Worm (Caenorhabditis elegans) whole organism, young adult: ENCODE data around the gene Y43E12A.3.
A peak's percentile ranks its signal among the peaks of the same experiment; 100 is the strongest.

Source experiments
- F33H1.4 ChIP-seq: fragments of 200-800 bp; sonication (Bioruptor generic); IDR thresholded peaks from 2 replicates; pipeline ENCODE4 v1.3.6; 2022; ENCODE audit warnings: missing genetic modification reagents, missing genetic modification characterization, missing compliant biosample characterization
- F37B4.10 ChIP-seq: fragments of 200-800 bp; sonication (Bioruptor generic); IDR thresholded peaks from 2 replicates; pipeline ENCODE4 v1.3.6; 2022; ENCODE audit warnings: missing genetic modification characterization, missing compliant biosample characterization
- F52B5.7 ChIP-seq: sonication (generic microtip); optimal IDR thresholded peaks from 2 replicates; lab custom pipeline; 2016; ENCODE audit warnings: mild to moderate bottlenecking, missing genetic modification characterization, missing compliant biosample characterization
- F55B11.4 ChIP-seq: sonication (generic microtip); optimal IDR thresholded peaks from 2 replicates; lab custom pipeline; 2016; ENCODE audit warnings: missing compliant biosample characterization, missing genetic modification characterization, borderline replicate concordance; ENCODE audit not compliant: insufficient read depth
- K11D2.4 ChIP-seq: fragments of 200-800 bp; sonication (Bioruptor generic); IDR thresholded peaks from 2 replicates; pipeline ENCODE4 v1.3.6; 2022; ENCODE audit warnings: missing genetic modification reagents, missing genetic modification characterization, missing compliant biosample characterization
- K12H6.12 ChIP-seq: fragments of 200-800 bp; sonication (Bioruptor generic); optimal IDR thresholded peaks from 2 replicates; lab custom pipeline; 2018; ENCODE audit warnings: mild to moderate bottlenecking, missing genetic modification characterization, missing compliant biosample characterization
- Y53F4B.3 ChIP-seq: fragments of 200-800 bp; sonication (Bioruptor generic); IDR thresholded peaks from 2 replicates; pipeline ENCODE4 v1.3.6; 2022; ENCODE audit warnings: missing genetic modification reagents, missing genetic modification characterization, missing compliant biosample characterization
- Y53G8AR.9 ChIP-seq: fragments of 200-800 bp; sonication (Bioruptor generic); conservative IDR thresholded peaks from 2 replicates; pipeline ENCODE4 v1.3.6; 2022; ENCODE audit warnings: missing genetic modification reagents, missing genetic modification characterization, missing compliant biosample characterization
- Y56A3A.18 ChIP-seq: fragments of 200-800 bp; sonication (Bioruptor generic); IDR thresholded peaks from 2 replicates; pipeline ENCODE4 v1.3.6; 2022; ENCODE audit warnings: missing genetic modification reagents, missing genetic modification characterization, missing compliant biosample characterization
- Y79H2A.3 ChIP-seq: fragments of 200-800 bp; sonication (Bioruptor generic); conservative IDR thresholded peaks from 2 replicates; pipeline ENCODE4 v1.3.6; 2022; ENCODE audit warnings: missing genetic modification reagents, missing genetic modification characterization, missing compliant biosample characterization
- aptf-2 ChIP-seq: fragments of 200-800 bp; sonication (Bioruptor generic); conservative IDR thresholded peaks from 2 replicates; pipeline ENCODE4 v1.3.6; 2022; ENCODE audit warnings: missing genetic modification reagents, missing genetic modification characterization, missing compliant biosample characterization
- aptf-3 ChIP-seq: fragments of 200-800 bp; sonication (Bioruptor generic); IDR thresholded peaks from 2 replicates; pipeline ENCODE4 v1.3.6; 2022; ENCODE audit warnings: missing genetic modification characterization, missing compliant biosample characterization
- atf-7 ChIP-seq: sonication (generic microtip); optimal IDR thresholded peaks from 2 replicates; lab custom pipeline; 2017; ENCODE audit warnings: mild to moderate bottlenecking, missing genetic modification characterization, missing compliant biosample characterization
- athp-1 ChIP-seq: sonication (generic microtip); optimal IDR thresholded peaks from 2 replicates; lab custom pipeline; 2017; ENCODE audit warnings: mild to moderate bottlenecking, missing genetic modification characterization, missing compliant biosample characterization
- attf-3 ChIP-seq: fragments of 200-800 bp; sonication (Bioruptor generic); conservative IDR thresholded peaks from 2 replicates; pipeline ENCODE4 v1.3.6; 2022; ENCODE audit warnings: missing genetic modification reagents, missing genetic modification characterization, missing compliant biosample characterization
- attf-5 ChIP-seq: fragments of 200-800 bp; sonication (Bioruptor generic); optimal IDR thresholded peaks from 2 replicates; lab custom pipeline; 2018; ENCODE audit warnings: mild to moderate bottlenecking, missing genetic modification characterization, missing compliant biosample characterization
- ccch-3 ChIP-seq: fragments of 200-800 bp; sonication (Bioruptor generic); optimal IDR thresholded peaks from 2 replicates; lab custom pipeline; 2018; ENCODE audit warnings: mild to moderate bottlenecking, missing genetic modification characterization, missing compliant biosample characterization
- ceh-27 ChIP-seq: fragments of 200-800 bp; sonication (Bioruptor generic); optimal IDR thresholded peaks from 2 replicates; lab custom pipeline; 2018; ENCODE audit warnings: mild to moderate bottlenecking, missing genetic modification characterization, moderate library complexity, missing compliant biosample characterization
- egrh-3 ChIP-seq: fragments of 200-800 bp; sonication (Bioruptor generic); IDR thresholded peaks from 2 replicates; pipeline ENCODE4 v1.3.6; 2022; ENCODE audit warnings: missing genetic modification reagents, missing genetic modification characterization, missing compliant biosample characterization
- gei-17 ChIP-seq: fragments of 200-800 bp; sonication (Bioruptor generic); optimal IDR thresholded peaks from 2 replicates; lab custom pipeline; 2018; ENCODE audit warnings: mild to moderate bottlenecking, missing genetic modification characterization, missing compliant biosample characterization
- him-1 ChIP-seq: sonication (generic microtip); optimal IDR thresholded peaks from 2 replicates; lab custom pipeline; 2016; ENCODE audit warnings: missing genotype, missing genetic modification reagents, missing genetic modification characterization, missing compliant biosample characterization
- hlh-26 ChIP-seq: fragments of 200-800 bp; sonication (Bioruptor generic); conservative IDR thresholded peaks from 2 replicates; pipeline ENCODE4 v1.3.6; 2022; ENCODE audit warnings: missing genetic modification reagents, missing genetic modification characterization, missing compliant biosample characterization
- hsf-1 ChIP-seq: fragments of 200-800 bp; sonication (Bioruptor generic); IDR thresholded peaks from 2 replicates; pipeline ENCODE4 v1.3.6; 2022; ENCODE audit warnings: missing genetic modification reagents, missing genetic modification characterization, missing compliant biosample characterization
- lag-1 ChIP-seq: fragments of 200-800 bp; sonication (Bioruptor generic); IDR thresholded peaks from 2 replicates; pipeline ENCODE4 v1.3.6; 2022; ENCODE audit warnings: missing genetic modification reagents, missing genetic modification characterization, missing compliant biosample characterization
- let-526 ChIP-seq: fragments of 200-800 bp; sonication (Bioruptor generic); IDR thresholded peaks from 2 replicates; pipeline ENCODE4 v1.3.6; 2022; ENCODE audit warnings: missing genetic modification reagents, missing genetic modification characterization, missing compliant biosample characterization
- lin-26 ChIP-seq: fragments of 200-800 bp; sonication (Bioruptor generic); IDR thresholded peaks from 2 replicates; pipeline ENCODE4 v1.3.6; 2022; ENCODE audit warnings: missing genetic modification reagents, missing genetic modification characterization, missing compliant biosample characterization
- lsl-1 ChIP-seq: fragments of 200-800 bp; sonication (Bioruptor generic); optimal IDR thresholded peaks from 2 replicates; lab custom pipeline; 2018; ENCODE audit warnings: mild to moderate bottlenecking, missing genetic modification characterization, moderate library complexity, missing compliant biosample characterization
- lsy-27 ChIP-seq: sonication (generic microtip); optimal IDR thresholded peaks from 2 replicates; lab custom pipeline; 2017; ENCODE audit warnings: missing genetic modification characterization, mild to moderate bottlenecking, missing compliant biosample characterization, antibody characterized with exemption, missing genotype, borderline replicate concordance; ENCODE audit not compliant: insufficient read depth
- madf-6 ChIP-seq: fragments of 200-800 bp; sonication (Bioruptor generic); IDR thresholded peaks from 2 replicates; pipeline ENCODE4 v1.3.6; 2022; ENCODE audit warnings: missing genetic modification reagents, missing genetic modification characterization, missing compliant biosample characterization
- madf-8 ChIP-seq: fragments of 200-800 bp; sonication (Bioruptor generic); conservative IDR thresholded peaks from 2 replicates; pipeline ENCODE4 v1.3.6; 2022; ENCODE audit warnings: missing genetic modification reagents, missing genetic modification characterization, missing compliant biosample characterization
- nfya-1 ChIP-seq: sonication (generic microtip); optimal IDR thresholded peaks from 2 replicates; lab custom pipeline; 2017; ENCODE audit warnings: antibody characterized with exemption, missing compliant biosample characterization, missing genetic modification characterization, borderline replicate concordance; ENCODE audit not compliant: insufficient read depth
- nhr-179 ChIP-seq: sonication (generic microtip); optimal IDR thresholded peaks from 2 replicates; lab custom pipeline; 2016; ENCODE audit warnings: mild to moderate bottlenecking, missing genetic modification characterization, missing compliant biosample characterization
- nhr-90 ChIP-seq: sonication (generic microtip); optimal IDR thresholded peaks from 2 replicates; lab custom pipeline; 2016; ENCODE audit warnings: missing genotype, mild to moderate bottlenecking, missing genetic modification characterization, missing compliant biosample characterization
- rec-8 ChIP-seq, 2 experiments: sonication (generic microtip); optimal IDR thresholded peaks; 2 replicates each; lab custom pipeline; 2016; ENCODE audit warnings: mild to moderate bottlenecking in 2 of 2, missing genetic modification characterization in 2 of 2, missing genetic modification reagents in 2 of 2, missing genotype in 2 of 2, missing biosample characterization in 1 of 2, missing compliant biosample characterization in 1 of 2, moderate library complexity in 1 of 2
- repo-1 ChIP-seq: sonication (generic microtip); optimal IDR thresholded peaks from 2 replicates; lab custom pipeline; 2017; ENCODE audit warnings: mild to moderate bottlenecking, missing genetic modification characterization, missing compliant biosample characterization
- snpc-1.1 ChIP-seq: sonication (generic microtip); optimal IDR thresholded peaks from 2 replicates; lab custom pipeline; 2017; ENCODE audit warnings: missing genetic modification characterization, mild to moderate bottlenecking, missing compliant biosample characterization, antibody characterized with exemption, moderate library complexity, missing genotype, missing genetic modification reagents; ENCODE audit not compliant: insufficient read depth
- snpc-4 ChIP-seq, 5 experiments: fragments of 150-350 bp in 1 of 5; sonication (generic microtip) in 4 of 5; optimal IDR thresholded peaks; 2 replicates each; lab custom pipeline; 2014 to 2018; ENCODE audit warnings: missing genetic modification characterization in 5 of 5, missing biosample characterization in 3 of 5, antibody characterized with exemption in 2 of 5, mild to moderate bottlenecking in 2 of 5, missing compliant biosample characterization in 2 of 5, missing genotype in 2 of 5, moderate library complexity in 2 of 5, missing genetic modification reagents in 1 of 5
- xnd-1 ChIP-seq: sonication (generic microtip); optimal IDR thresholded peaks from 2 replicates; lab custom pipeline; 2016; ENCODE audit warnings: missing genotype, missing genetic modification reagents, missing genetic modification characterization, missing compliant biosample characterization

The Y43E12A.3 gene

DNA sequence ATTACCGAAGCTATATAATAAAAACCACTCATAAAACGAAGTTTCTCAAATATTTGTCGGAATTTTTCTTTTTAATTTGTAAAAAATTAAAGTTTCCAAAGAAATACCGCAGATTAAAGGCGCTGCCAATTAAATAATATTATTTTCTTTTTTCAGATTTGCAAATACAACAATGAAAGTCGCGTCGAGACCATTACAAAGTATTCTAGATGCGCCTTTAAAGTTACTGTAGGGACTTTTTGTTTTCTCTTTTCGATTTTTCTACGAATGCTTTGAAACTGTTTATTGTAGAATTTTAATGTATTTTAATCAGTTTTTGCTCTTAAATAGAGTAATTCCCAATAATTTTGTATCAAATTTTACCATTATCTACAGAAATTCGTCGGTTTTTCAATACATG is 50.5 kb downstream of the Y43E12A.3 start:
- no peak for TF ChIP-seq attf-3 (GFP tag; lab: Robert Waterston, UW)
- no peak for TF ChIP-seq lin-26 (GFP tag; lab: Robert Waterston, UW)
- TF ChIP-seq atf-7 (tag; lab: Kevin White, UChicago), result no peak
- TF ChIP-seq nhr-90 (tag; lab: Kevin White, UChicago), result no peak
- TF ChIP-seq F55B11.4 (tag; lab: Kevin White, UChicago), result no peak
- TF ChIP-seq madf-6 (GFP tag; lab: Robert Waterston, UW), result peak; percentile 61
- TF ChIP-seq snpc-1.1, result no peak
- peak; percentile 78 for TF ChIP-seq F33H1.4 (GFP tag; lab: Robert Waterston, UW)
- peak; percentile 76 for TF ChIP-seq lsl-1 (GFP tag; lab: Kevin White, UChicago)
- no peak for TF ChIP-seq K11D2.4 (GFP tag; lab: Robert Waterston, UW)
- TF ChIP-seq nhr-179 (tag; lab: Kevin White, UChicago), result no peak
- peak; percentile 64 for TF ChIP-seq xnd-1 (tag; lab: Kevin White, UChicago)
- 0 out of 2 replicates have a peak, but pooled peaks have one; percentile 18 for TF ChIP-seq madf-8 (GFP tag; lab: Robert Waterston, UW)
- no peak for TF ChIP-seq rec-8 (tag; optimal IDR thresholded peaks at IDR 0.05; lab: Kevin White, UChicago)
- no peak for TF ChIP-seq hsf-1 (GFP tag; lab: Robert Waterston, UW)
- no peak for TF ChIP-seq attf-5
- TF ChIP-seq K12H6.12 (tag; lab: Kevin White, UChicago), result no peak
- TF ChIP-seq ceh-27 (GFP tag; lab: Kevin White, UChicago), result no peak
- TF ChIP-seq snpc-4 (GFP tag; optimal IDR thresholded peaks at IDR 0.05; lab: Kevin White, UChicago), result no peak
- no peak for TF ChIP-seq snpc-4 (tag; optimal IDR thresholded peaks at IDR 0.05; lab: Kevin White, UChicago)

DNA sequence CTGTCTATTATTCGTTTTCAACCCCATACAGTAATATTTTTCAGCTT is 50.7 kb downstream of the Y43E12A.3 start, which contains the start of gene kdin-1:
kdin-1 (plus strand) TSS at position 38 of the 47 bp plus-strand sequence.
- TF ChIP-seq Y53F4B.3, result no peak
- TF ChIP-seq let-526 (GFP tag; lab: Robert Waterston, UW), result no peak
- TF ChIP-seq athp-1 (tag; lab: Kevin White, UChicago), result no peak
- no peak for TF ChIP-seq him-1 (tag; lab: Kevin White, UChicago)
- no peak for TF ChIP-seq Y53G8AR.9 (GFP tag; lab: Robert Waterston, UW)
- TF ChIP-seq lag-1 (GFP tag; lab: Robert Waterston, UW), result no peak
- no peak for TF ChIP-seq lsy-27 (tag; lab: Kevin White, UChicago)
- no peak for TF ChIP-seq F52B5.7 (tag; lab: Kevin White, UChicago)
- no peak for TF ChIP-seq repo-1 (tag; lab: Kevin White, UChicago)
- TF ChIP-seq Y79H2A.3 (GFP tag; lab: Robert Waterston, UW), result no peak
- no peak for TF ChIP-seq nfya-1 (tag; lab: Kevin White, UChicago)
- no peak for TF ChIP-seq aptf-2
- TF ChIP-seq egrh-3, result no peak
- no peak for TF ChIP-seq gei-17 (GFP tag; lab: Kevin White, UChicago)
- TF ChIP-seq F37B4.10 (GFP tag; lab: Robert Waterston, UW), result no peak
- no peak for TF ChIP-seq ccch-3 (GFP tag; lab: Kevin White, UChicago)
- no peak for TF ChIP-seq Y56A3A.18 (GFP tag; lab: Robert Waterston, UW)
- no peak for TF ChIP-seq hlh-26
- no peak for TF ChIP-seq aptf-3 (GFP tag; lab: Robert Waterston, UW)
